Worm (Caenorhabditis elegans) whole organism, L2 larva: ENCODE results near the gene clc-29.
"Not testable (repeated sequence)": the region's sequence is repeated elsewhere in the genome, so short reads cannot be mapped to it uniquely, and the experiment has no call there.

Source experiments
- C34F6.9 ChIP-seq: fragments of 150-350 bp; optimal IDR thresholded peaks from 2 replicates; lab custom pipeline; 2014; ENCODE audit warnings: missing biosample characterization, missing genetic modification characterization
- F13H6.1 ChIP-seq: sonication (generic microtip); optimal IDR thresholded peaks from 2 replicates; lab custom pipeline; 2016; ENCODE audit warnings: missing genetic modification characterization, missing compliant biosample characterization
- R02D3.7 ChIP-seq: fragments of 150-350 bp; optimal IDR thresholded peaks from 2 replicates; lab custom pipeline; 2014; ENCODE audit warnings: missing biosample characterization, missing genetic modification characterization
- ZK546.5 ChIP-seq: sonication (generic microtip); optimal IDR thresholded peaks from 2 replicates; lab custom pipeline; 2017; ENCODE audit warnings: missing biosample characterization, missing genetic modification characterization
- alr-1 ChIP-seq: fragments of 150-350 bp; optimal IDR thresholded peaks from 2 replicates; lab custom pipeline; 2014; ENCODE audit warnings: missing biosample characterization, missing genetic modification characterization
- ama-1 ChIP-seq: fragments of 150-350 bp; optimal IDR thresholded peaks from 2 replicates; lab custom pipeline; 2018; ENCODE audit warnings: inconsistent platforms
- ceh-16 ChIP-seq: fragments of 150-350 bp; optimal IDR thresholded peaks from 2 replicates; lab custom pipeline; 2014; ENCODE audit warnings: missing biosample characterization, missing genetic modification characterization
- ceh-82 ChIP-seq: fragments of 150-350 bp; optimal IDR thresholded peaks from 2 replicates; lab custom pipeline; 2014; ENCODE audit warnings: missing biosample characterization, missing genetic modification characterization
- crh-2 ChIP-seq: sonication (generic microtip); optimal IDR thresholded peaks from 2 replicates; lab custom pipeline; 2017; ENCODE audit warnings: missing biosample characterization, missing genetic modification characterization
- egl-27 ChIP-seq: sonication (generic microtip); optimal IDR thresholded peaks from 3 replicates; lab custom pipeline; 2017; ENCODE audit warnings: missing biosample characterization, missing genetic modification reagents, missing genetic modification characterization
- elt-1 ChIP-seq: fragments of 150-350 bp; optimal IDR thresholded peaks from 2 replicates; lab custom pipeline; 2014; ENCODE audit warnings: missing biosample characterization, missing genetic modification characterization
- elt-3 ChIP-seq: sonication (generic microtip); optimal IDR thresholded peaks from 2 replicates; lab custom pipeline; 2017; ENCODE audit warnings: missing biosample characterization, missing genetic modification characterization
- lin-11 ChIP-seq: fragments of 150-350 bp; sonication (generic microtip); optimal IDR thresholded peaks from 2 replicates; lab custom pipeline; 2014; ENCODE audit warnings: missing biosample characterization, missing genetic modification characterization, inconsistent platforms, mixed read lengths
- lin-13 ChIP-seq: fragments of 150-350 bp; optimal IDR thresholded peaks from 2 replicates; lab custom pipeline; 2014; ENCODE audit warnings: missing biosample characterization, missing genetic modification reagents, missing genetic modification characterization
- lin-39 ChIP-seq: fragments of 150-350 bp; optimal IDR thresholded peaks from 2 replicates; lab custom pipeline; 2014; ENCODE audit warnings: missing biosample characterization, missing genetic modification reagents, missing genetic modification characterization
- lsy-2 ChIP-seq, 2 experiments: fragments of 150-350 bp in 1 of 2; sonication (generic microtip) in 1 of 2; optimal IDR thresholded peaks; 2 replicates each; lab custom pipeline; 2014 to 2017; ENCODE audit warnings: missing biosample characterization in 2 of 2, missing genetic modification characterization in 2 of 2
- mab-5 ChIP-seq: fragments of 150-350 bp; optimal IDR thresholded peaks from 2 replicates; lab custom pipeline; 2014; ENCODE audit warnings: missing biosample characterization, missing genetic modification characterization
- mbf-1 ChIP-seq: sonication (generic microtip); optimal IDR thresholded peaks from 2 replicates; lab custom pipeline; 2017; ENCODE audit warnings: missing biosample characterization, missing genetic modification characterization
- mdl-1 ChIP-seq, 2 experiments: fragments of 150-350 bp in 1 of 2; sonication (generic microtip) in 1 of 2; optimal IDR thresholded peaks; 2 replicates each; lab custom pipeline; 2017; ENCODE audit warnings: missing biosample characterization in 2 of 2, missing genetic modification characterization in 2 of 2
- nhr-129 ChIP-seq: fragments of 150-350 bp; optimal IDR thresholded peaks from 2 replicates; lab custom pipeline; 2014; ENCODE audit warnings: missing biosample characterization, missing genetic modification characterization
- nhr-21 ChIP-seq: fragments of 150-350 bp; optimal IDR thresholded peaks from 2 replicates; lab custom pipeline; 2014; ENCODE audit warnings: missing biosample characterization, missing genetic modification characterization
- nhr-23 ChIP-seq: fragments of 150-350 bp; optimal IDR thresholded peaks from 2 replicates; lab custom pipeline; 2014; ENCODE audit warnings: missing biosample characterization, missing genetic modification reagents, missing genetic modification characterization
- nhr-25 ChIP-seq: fragments of 150-350 bp; sonication (generic microtip); optimal IDR thresholded peaks from 3 replicates; lab custom pipeline; 2014; ENCODE audit warnings: missing biosample characterization, missing genetic modification characterization
- nhr-6 ChIP-seq: fragments of 150-350 bp; optimal IDR thresholded peaks from 2 replicates; lab custom pipeline; 2014; ENCODE audit warnings: missing biosample characterization, missing genetic modification characterization
- nhr-77 ChIP-seq: fragments of 150-350 bp; optimal IDR thresholded peaks from 2 replicates; lab custom pipeline; 2014; ENCODE audit warnings: missing biosample characterization, missing genetic modification characterization
- sem-4 ChIP-seq: fragments of 150-350 bp; optimal IDR thresholded peaks from 2 replicates; lab custom pipeline; 2014; ENCODE audit warnings: missing biosample characterization, missing genetic modification reagents, missing genetic modification characterization
- sma-3 ChIP-seq: sonication (generic microtip); optimal IDR thresholded peaks from 2 replicates; lab custom pipeline; 2016; ENCODE audit warnings: missing genetic modification reagents, missing genetic modification characterization, missing compliant biosample characterization
- sma-9 ChIP-seq, 2 experiments: fragments of 150-350 bp in 1 of 2; sonication (generic microtip) in 1 of 2; optimal IDR thresholded peaks; 2 replicates each; lab custom pipeline; 2014 to 2016; ENCODE audit warnings: missing genetic modification characterization in 2 of 2, mild to moderate bottlenecking in 1 of 2, missing biosample characterization in 1 of 2, missing compliant biosample characterization in 1 of 2, missing genetic modification reagents in 1 of 2, moderate library complexity in 1 of 2
- snpc-4 ChIP-seq: fragments of 150-350 bp; optimal IDR thresholded peaks from 2 replicates; lab custom pipeline; 2014; ENCODE audit warnings: missing biosample characterization, missing genetic modification characterization
- unc-55 ChIP-seq: fragments of 150-350 bp; sonication (generic microtip); optimal IDR thresholded peaks from 3 replicates; lab custom pipeline; 2014; ENCODE audit warnings: missing biosample characterization, missing genetic modification reagents, missing genetic modification characterization
- unc-62 ChIP-seq: fragments of 150-350 bp; optimal IDR thresholded peaks from 2 replicates; lab custom pipeline; 2014; ENCODE audit warnings: missing biosample characterization, missing genetic modification reagents, missing genetic modification characterization
- zag-1 ChIP-seq: fragments of 150-350 bp; optimal IDR thresholded peaks from 2 replicates; lab custom pipeline; 2014; ENCODE audit warnings: missing biosample characterization, missing genetic modification characterization
- ztf-1 ChIP-seq: fragments of 200-800 bp; sonication (Bioruptor generic); conservative IDR thresholded peaks from 2 replicates; pipeline ENCODE4 v1.3.6; 2022; ENCODE audit warnings: missing genetic modification characterization, missing compliant biosample characterization
- ztf-11 ChIP-seq: sonication (generic microtip); optimal IDR thresholded peaks from 2 replicates; lab custom pipeline; 2017; ENCODE audit warnings: missing biosample characterization, missing genetic modification characterization
- ztf-4 ChIP-seq: fragments of 150-350 bp; optimal IDR thresholded peaks from 2 replicates; lab custom pipeline; 2014; ENCODE audit warnings: missing biosample characterization, missing genetic modification characterization

The clc-29 gene

ce11 chrIII:8355462-8355815 lies 7.7 kb upstream of the clc-29 start:
- TF ChIP-seq elt-1 (tag; lab: Kevin White, UChicago) (no peak), sma-3 (GFP tag; lab: Kevin White, UChicago) (no peak), elt-3 (no peak), egl-27 (no peak), crh-2 (tag; lab: Kevin White, UChicago) (no peak), nhr-129 (tag; lab: Kevin White, UChicago) (no peak), ztf-11 (tag; lab: Kevin White, UChicago) (no peak), lin-39 (tag; lab: Kevin White, UChicago) (no peak), ceh-82 (tag; lab: Kevin White, UChicago) (no peak)

- TF ChIP-seq nhr-25 (peak; percentile 2), lsy-2 (tag; optimal IDR thresholded peaks at IDR 0.05; lab: Kevin White, UChicago) (peak; percentile 46 to 71), ZK546.5 (tag; lab: Kevin White, UChicago) (no peak), sma-9 (GFP tag; optimal IDR thresholded peaks at IDR 0.05; lab: Kevin White, UChicago) (peak; percentile 67), sma-9 (tag; optimal IDR thresholded peaks at IDR 0.05; lab: Kevin White, UChicago) (no peak), nhr-77 (tag; lab: Kevin White, UChicago) (no peak), lin-39 (tag; lab: Kevin White, UChicago) (no peak), egl-27 (no peak), R02D3.7 (tag; lab: Kevin White, UChicago) (no peak), unc-62 (GFP tag; lab: Kevin White, UChicago) (no peak), snpc-4 (tag; lab: Kevin White, UChicago) (peak; percentile 27), C34F6.9 (tag; lab: Kevin White, UChicago) (peak; percentile 78), nhr-6 (tag; lab: Kevin White, UChicago) (no peak), unc-55 (peak; percentile 92), mdl-1 (tag; optimal IDR thresholded peaks at IDR 0.05; lab: Kevin White, UChicago) (peak; percentile 16 to 70), nhr-129 (tag; lab: Kevin White, UChicago) (peak; percentile 91), zag-1 (peak; percentile 54), ztf-4 (tag; lab: Kevin White, UChicago) (peak; percentile 55), crh-2 (tag; lab: Kevin White, UChicago) (peak; percentile 51), mab-5 (tag; lab: Kevin White, UChicago) (no peak), sem-4 (tag; lab: Kevin White, UChicago) (peak; percentile 1), lin-13 (GFP tag; lab: Kevin White, UChicago) (peak; percentile 51), ztf-1 (GFP tag; lab: Robert Waterston, UW) (no peak)
These were observed 7.1 kb upstream of the clc-29 start, which contains the start of gene unc-116 for ce11 chrIII:8354644-8355461. Gene unc-116, minus strand, starts transcription at chrIII:8355174.

ce11 chrIII:8344283-8344682 lies 3.4 kb downstream of the clc-29 start, which contains the start of gene ZC262.7:
Gene ZC262.7, minus strand, starts transcription at chrIII:8344336.
- not testable (repeated sequence) for TF ChIP-seq ceh-16, crh-2, ztf-11 (tag; lab: Kevin White, UChicago)

DNA sequence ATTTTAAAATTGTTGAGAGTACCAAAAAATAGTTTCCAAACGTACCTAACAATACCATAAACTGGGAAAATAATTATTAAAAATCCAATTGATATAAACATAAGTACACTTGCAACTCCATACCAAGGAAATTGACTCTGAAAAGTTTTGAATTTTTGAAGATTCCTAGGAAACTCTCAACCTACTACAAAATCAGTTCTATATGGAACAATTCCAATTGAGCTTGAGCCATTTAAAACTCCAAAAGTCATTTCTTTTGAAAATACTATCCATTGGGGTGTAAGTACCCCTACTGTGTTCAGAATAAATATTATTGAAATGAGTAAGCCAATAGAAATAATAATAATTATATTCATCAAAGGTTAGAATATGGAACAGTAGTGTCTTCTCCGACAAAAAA lies 8.3 kb downstream of the clc-29 start, which contains the start of gene clc-28:
TSS of gene clc-28 (minus strand) at position 101 of the 400 bp plus-strand sequence.
- TF ChIP-seq snpc-4, F13H6.1, lin-11 (tag; lab: Kevin White, UChicago): not testable (repeated sequence)

DNA sequence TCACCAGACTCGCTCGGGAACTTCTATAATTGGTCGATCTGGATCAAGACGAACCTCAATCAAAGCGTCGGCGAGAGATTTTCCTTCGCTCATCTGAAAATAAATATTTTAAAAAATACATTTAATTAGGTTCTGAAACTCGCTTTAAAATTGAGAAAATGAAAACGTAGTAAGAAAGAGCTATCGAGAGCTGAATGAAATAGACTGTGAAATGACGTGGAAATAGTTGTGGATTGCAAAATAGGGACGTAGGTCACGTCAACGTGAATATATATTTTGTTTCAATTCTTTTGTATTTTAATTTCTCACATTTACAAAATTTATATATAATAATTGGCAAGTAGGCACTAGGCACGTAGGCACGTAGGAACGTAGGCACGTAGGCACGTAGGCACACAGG lies 13.3 kb downstream of the clc-29 start, which contains the start of gene ZC262.4:
TSS of gene ZC262.4 (minus strand) at position 101 of the 400 bp plus-strand sequence.
- TF ChIP-seq nhr-21 (tag; lab: Kevin White, UChicago) (no peak), nhr-23 (tag; lab: Kevin White, UChicago) (no peak), mbf-1 (tag; lab: Kevin White, UChicago) (no peak), C34F6.9 (tag; lab: Kevin White, UChicago) (no peak), alr-1 (tag; lab: Kevin White, UChicago) (no peak), ztf-11 (tag; lab: Kevin White, UChicago) (no peak), zag-1 (no peak), ama-1 (lab: Kevin White, UChicago) (no peak)
